Worm (Caenorhabditis elegans): Measurements from ENCODE around the gene exo-1.

The exo-1 gene

ce11 chrIII:13464493-13465362, 41.4 kb downstream of the exo-1 start, which contains the start of gene kel-3:
kel-3 (plus strand) TSS chrIII:13464820.
- TF ChIP-seq sea-1 (GFP tag; conservative IDR thresholded peaks at IDR 0.05) (no peak), ama-1 (optimal IDR thresholded peaks at IDR 0.05) (peak; percentile 62)

ce11 chrIII:13465918-13466592, 42.7 kb downstream of the exo-1 start, which contains the start of gene cdk-5:
cdk-5 (minus strand) TSS chrIII:13466342.
- TF ChIP-seq hnd-1 (tag; optimal IDR thresholded peaks at IDR 0.05) (no peak), ama-1 (optimal IDR thresholded peaks at IDR 0.05) (no peak), ets-7 (tag; optimal IDR thresholded peaks at IDR 0.05) (no peak), hmbx-1 (tag; optimal IDR thresholded peaks at IDR 0.05) (no peak), tbx-37 (GFP tag; conservative IDR thresholded peaks at IDR 0.05) (no peak), ceh-36 (tag; optimal IDR thresholded peaks at IDR 0.05) (no peak), aly-1 (tag; optimal IDR thresholded peaks at IDR 0.05) (no peak), sea-1 (GFP tag; conservative IDR thresholded peaks at IDR 0.05) (no peak), B0310.2 (tag; optimal IDR thresholded peaks at IDR 0.05) (no peak), tbx-11 (GFP tag; IDR thresholded peaks at IDR 0.05) (no peak), tra-4 (tag; optimal IDR thresholded peaks at IDR 0.05) (no peak), hmg-4 (GFP tag; optimal IDR thresholded peaks at IDR 0.05) (no peak)

DNA sequence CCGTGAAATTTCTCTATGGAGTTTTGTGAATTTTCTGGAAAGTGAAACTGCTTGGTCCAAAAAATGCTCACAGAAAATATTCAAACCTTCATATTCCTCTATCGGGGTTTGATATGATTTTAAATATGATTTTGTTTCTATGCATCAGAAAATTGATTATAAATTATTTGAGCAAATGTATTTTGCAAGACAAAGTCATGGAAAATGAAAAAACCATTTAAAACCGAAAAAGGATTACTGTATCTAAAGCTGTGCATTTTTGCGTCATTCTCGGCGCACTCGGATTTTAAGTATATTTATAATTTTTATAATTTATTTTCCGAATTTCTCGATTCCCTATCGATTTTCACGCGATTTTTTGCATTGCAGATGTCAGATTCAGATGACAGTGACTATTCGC, 48.2 kb downstream of the exo-1 start, which contains the start of gene pssy-2:
Gene pssy-2 (plus strand): TSS at position 301 of the 400 bp plus-strand sequence.
- TF ChIP-seq sea-1 (GFP tag; conservative IDR thresholded peaks at IDR 0.05) (no peak), aly-1 (tag; optimal IDR thresholded peaks at IDR 0.05) (no peak)

- TF ChIP-seq ama-1 (optimal IDR thresholded peaks at IDR 0.05) (no peak), F13C5.2 (tag; optimal IDR thresholded peaks at IDR 0.05) (no peak), tbx-37 (GFP tag; conservative IDR thresholded peaks at IDR 0.05) (peak; percentile 21; the same call in 1 of the 2 replicates), pes-1 (GFP tag; IDR thresholded peaks at IDR 0.05) (no peak), scrt-1 (GFP tag; IDR thresholded peaks at IDR 0.05) (no peak), ets-7 (tag; optimal IDR thresholded peaks at IDR 0.05) (no peak)
Observed at ce11 chrIII:13474482-13474881, 51.2 kb downstream of the exo-1 start.

Data from whole organism, early embryonic.